Fruit fly (Drosophila melanogaster): ENCODE data around the gene CG31459.

- TF ChIP-seq CG8301 (tag; optimal IDR thresholded peaks at IDR 0.05): no peak
- TF ChIP-seq CG8159 (tag; optimal IDR thresholded peaks at IDR 0.05): no peak
- no peak for TF ChIP-seq fd96Ca (GFP tag; IDR thresholded peaks at IDR 0.05)
- no peak for TF ChIP-seq Pif1A (GFP tag; optimal IDR thresholded peaks at IDR 0.05)
These were observed 27.4 kb upstream of the CG31459 start for dm6 chr3R:19813217-19813616.
